Fruit fly (Drosophila melanogaster): ENCODE measurements around the gene CG14693.
A peak's percentile ranks its signal among the peaks of the same experiment; 100 is the strongest.

CG14693 gene

DNA sequence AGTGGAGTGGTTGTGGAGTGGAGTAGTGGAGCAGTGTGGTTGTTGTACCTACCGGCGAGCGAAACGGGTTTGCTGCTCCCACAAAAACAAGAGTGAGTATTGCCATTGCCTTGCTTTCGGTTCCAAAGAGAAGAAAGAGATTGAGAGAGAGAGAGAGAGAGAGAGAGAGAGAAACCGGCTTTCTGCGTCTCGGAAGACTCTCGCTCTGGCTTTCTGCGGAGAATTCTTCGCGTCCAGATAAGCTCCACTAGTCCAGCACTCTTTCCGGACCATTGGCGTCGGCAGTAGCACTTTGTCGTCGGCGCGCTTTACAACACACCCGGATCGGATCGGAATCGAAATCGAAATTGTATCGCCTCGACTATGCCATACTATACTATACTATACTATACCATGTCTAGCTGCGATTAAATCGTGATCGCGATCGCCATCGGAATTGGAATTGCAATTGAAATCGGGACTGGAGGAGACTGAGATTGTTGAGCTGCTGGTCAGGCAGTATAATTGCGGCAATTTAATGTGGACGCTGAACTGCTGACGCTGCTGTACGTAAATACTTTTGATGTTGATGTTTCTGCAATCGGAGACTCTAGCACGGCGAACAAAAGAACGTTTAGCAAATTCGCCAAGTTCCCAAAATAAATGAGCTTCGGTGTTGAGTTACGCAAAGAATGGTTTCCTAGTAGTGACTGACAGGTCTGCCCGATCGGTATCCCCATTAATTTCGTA is 12.1 kb upstream of the CG14693 start, which contains the start of gene Cad86C (continued):
- no peak for TF ChIP-seq CG1529 (GFP tag; optimal IDR thresholded peaks at IDR 0.05)
- no peak for TF ChIP-seq otp (GFP tag; IDR thresholded peaks at IDR 0.05)
- no peak for TF ChIP-seq Usf (GFP tag; optimal IDR thresholded peaks at IDR 0.05)
- TF ChIP-seq oc (tag; optimal IDR thresholded peaks at IDR 0.05), result peak; percentile 3
- no peak for TF ChIP-seq Side (GFP tag; optimal IDR thresholded peaks at IDR 0.05)
- TF ChIP-seq hth (optimal IDR thresholded peaks at IDR 0.05), result no peak
- no peak for TF ChIP-seq Spps (tag; optimal IDR thresholded peaks at IDR 0.05)
- no peak for TF ChIP-seq H2.0 (GFP tag; IDR thresholded peaks at IDR 0.05)
- no peak for TF ChIP-seq CG12155 (GFP tag; optimal IDR thresholded peaks at IDR 0.05)
- no peak for TF ChIP-seq Hr51 (GFP tag; optimal IDR thresholded peaks at IDR 0.05)
- peak; percentile 6; the same call in 1 of the 2 replicates for TF ChIP-seq Xrp1 (GFP tag; IDR thresholded peaks at IDR 0.05)
- TF ChIP-seq mam (GFP tag; optimal IDR thresholded peaks at IDR 0.05), result no peak
- peak; percentile 47; the same call in 1 of the 3 replicates for TF ChIP-seq CG16813 (GFP tag; IDR thresholded peaks at IDR 0.05; ENCODE audit: partially characterized antibody)
- no peak for TF ChIP-seq caup (GFP tag; optimal IDR thresholded peaks at IDR 0.05; ENCODE audit: severe bottlenecking)
- no peak for TF ChIP-seq CG9797 (GFP tag; optimal IDR thresholded peaks at IDR 0.05)
- 0 out of 3 replicates have a peak, but pooled peaks have one; percentile 40 for TF ChIP-seq CG7963 (GFP tag; IDR thresholded peaks at IDR 0.05; ENCODE audit: partially characterized antibody)
- TF ChIP-seq Dbx (GFP tag; IDR thresholded peaks at IDR 0.05), result 0 out of 3 replicates have a peak, but pooled peaks have one; percentile 21
- peak; percentile 23 for TF ChIP-seq CG3163 (GFP tag; optimal IDR thresholded peaks at IDR 0.05)
- no peak for TF ChIP-seq CG15514 (GFP tag; optimal IDR thresholded peaks at IDR 0.05)
- no peak for TF ChIP-seq CG7372 (GFP tag; IDR thresholded peaks at IDR 0.05)
- TF ChIP-seq CG32532 (GFP tag; IDR thresholded peaks at IDR 0.05), result peak; percentile 63; the same call in 1 of the 2 replicates
- no peak for TF ChIP-seq CG34422 (GFP tag; IDR thresholded peaks at IDR 0.05)
- TF ChIP-seq CG11695 (GFP tag; IDR thresholded peaks at IDR 0.05), result peak; percentile 38; the same call in 1 of the 3 replicates
- TF ChIP-seq E2f1 (GFP tag; IDR thresholded peaks at IDR 0.05), result no peak
- TF ChIP-seq Camta (GFP tag; optimal IDR thresholded peaks at IDR 0.05), result no peak
- TF ChIP-seq fd64A (GFP tag; optimal IDR thresholded peaks at IDR 0.05), result no peak
- TF ChIP-seq CG8765 (GFP tag; IDR thresholded peaks at IDR 0.05), result no peak
- no peak for TF ChIP-seq Sox100B (GFP tag; optimal IDR thresholded peaks at IDR 0.05)
- no peak for TF ChIP-seq CG18476 (GFP tag; optimal IDR thresholded peaks at IDR 0.05)
- TF ChIP-seq Ravus (GFP tag; IDR thresholded peaks at IDR 0.05), result no peak
- TF ChIP-seq ro (GFP tag; IDR thresholded peaks at IDR 0.05), result no peak
- no peak for TF ChIP-seq CG6813 (GFP tag; optimal IDR thresholded peaks at IDR 0.05)
- no peak for TF ChIP-seq Bdp1 (GFP tag; optimal IDR thresholded peaks at IDR 0.05)
- TF ChIP-seq CoRest (tag; optimal IDR thresholded peaks at IDR 0.05), result no peak
- peak; percentile 67 for TF ChIP-seq sna (GFP tag; IDR thresholded peaks at IDR 0.05; ENCODE audit: partially characterized antibody)
- TF ChIP-seq zf30C (GFP tag; optimal IDR thresholded peaks at IDR 0.05), result no peak
- TF ChIP-seq BEAF-32 (GFP tag; optimal IDR thresholded peaks at IDR 0.05), result no peak
- no peak for TF ChIP-seq Pdp1 (GFP tag; optimal IDR thresholded peaks at IDR 0.05)
- no peak for TF ChIP-seq CG31365 (tag; optimal IDR thresholded peaks at IDR 0.05)
- TF ChIP-seq CG15696 (tag; optimal IDR thresholded peaks at IDR 0.05), result no peak
- no peak for TF ChIP-seq danr (GFP tag; IDR thresholded peaks at IDR 0.05)
- TF ChIP-seq hbn (GFP tag; IDR thresholded peaks at IDR 0.05; ENCODE audit: partially characterized antibody), result peak; percentile 52
- no peak for TF ChIP-seq Rx (GFP tag; IDR thresholded peaks at IDR 0.05)
- TF ChIP-seq chn (GFP tag; optimal IDR thresholded peaks at IDR 0.05), result no peak
- TF ChIP-seq so (GFP tag; IDR thresholded peaks at IDR 0.05), result peak; percentile 21; the same call in 1 of the 3 replicates
- no peak for TF ChIP-seq fru (optimal IDR thresholded peaks at IDR 0.05)
- TF ChIP-seq dan (GFP tag; IDR thresholded peaks at IDR 0.05), result no peak
- no peak for TF ChIP-seq CG10543 (GFP tag; optimal IDR thresholded peaks at IDR 0.05)
- TF ChIP-seq ken (GFP tag; IDR thresholded peaks at IDR 0.05), result no peak
- peak; percentile 45; the same call in 1 of the 2 replicates for TF ChIP-seq ato (GFP tag; IDR thresholded peaks at IDR 0.05; ENCODE audit: partially characterized antibody)
